Fruit fly (Drosophila melanogaster): ENCODE data around the gene CG14325.
A peak's percentile ranks its signal among the peaks of the same experiment; 100 is the strongest.

The CG14325 gene

dm6 chr3R:17617121-17617975, 9.6 kb upstream of the CG14325 start (continued):
- peak; percentile 96 for TF ChIP-seq Dip2 (GFP tag; IDR thresholded peaks at IDR 0.05)
- peak; percentile 3 for TF ChIP-seq gcm (GFP tag; optimal IDR thresholded peaks at IDR 0.05)
- TF ChIP-seq CG9932 (GFP tag; IDR thresholded peaks at IDR 0.05), result peak; percentile 53
- TF ChIP-seq Rfx (GFP tag; IDR thresholded peaks at IDR 0.05), result peak; percentile 65
- TF ChIP-seq CG12155 (GFP tag; optimal IDR thresholded peaks at IDR 0.05), result no peak
- TF ChIP-seq sens (GFP tag), result peak; percentile 81
- TF ChIP-seq unc-4 (GFP tag; IDR thresholded peaks at IDR 0.05; ENCODE audit: partially characterized antibody), result peak; percentile 47; the same call in 1 of the 2 replicates
- TF ChIP-seq Hsf (GFP tag; optimal IDR thresholded peaks at IDR 0.05), result peak; percentile 20
- peak; percentile 39 for TF ChIP-seq CG30403 (GFP tag; optimal IDR thresholded peaks at IDR 0.05)
- peak; percentile 15 for TF ChIP-seq ato (GFP tag; IDR thresholded peaks at IDR 0.05; ENCODE audit: partially characterized antibody)
- TF ChIP-seq dpn (GFP tag; optimal IDR thresholded peaks at IDR 0.05), result peak; percentile 23 to 27
- no peak for TF ChIP-seq sisA (GFP tag; IDR thresholded peaks at IDR 0.05)
- peak; percentile 9 for TF ChIP-seq ATbp (GFP tag; optimal IDR thresholded peaks at IDR 0.05)
- TF ChIP-seq CG5953 (GFP tag; IDR thresholded peaks at IDR 0.05), result no peak
- peak; percentile 15 for TF ChIP-seq CG18262 (tag; optimal IDR thresholded peaks at IDR 0.05)
- peak in 1 of 3 experiments; percentile 71 for TF ChIP-seq Stat92E (GFP tag; optimal IDR thresholded peaks at IDR 0.05)
- peak; percentile 44 for TF ChIP-seq CG31365 (tag; optimal IDR thresholded peaks at IDR 0.05)
- peak; percentile 85 for TF ChIP-seq pita (GFP tag; optimal IDR thresholded peaks at IDR 0.05)
- TF ChIP-seq Dbx (GFP tag; IDR thresholded peaks at IDR 0.05), result peak; percentile 68
- TF ChIP-seq sob (GFP tag; IDR thresholded peaks at IDR 0.05), result 0 out of 2 replicates have a peak, but pooled peaks have one; percentile 14
- peak; percentile 7 for TF ChIP-seq disco-r (GFP tag; optimal IDR thresholded peaks at IDR 0.05)
- no peak for TF ChIP-seq pan (optimal IDR thresholded peaks at IDR 0.05)
- peak in 1 of 2 experiments; percentile 11 for TF ChIP-seq pan (GFP tag; optimal IDR thresholded peaks at IDR 0.05 in 1 of 2, IDR thresholded peaks at IDR 0.05 in 1 of 2)
- no peak for TF ChIP-seq ems (GFP tag; optimal IDR thresholded peaks at IDR 0.05)
- peak; percentile 49; the same call in 1 of the 2 replicates for TF ChIP-seq NFAT (GFP tag; IDR thresholded peaks at IDR 0.05)
- TF ChIP-seq Gsc (GFP tag; IDR thresholded peaks at IDR 0.05), result no peak
- TF ChIP-seq sd (tag; optimal IDR thresholded peaks at IDR 0.05), result no peak
- TF ChIP-seq CG11085 (GFP tag; IDR thresholded peaks at IDR 0.05), result 0 out of 2 replicates have a peak, but pooled peaks have one; percentile 32
- TF ChIP-seq slou (GFP tag; optimal IDR thresholded peaks at IDR 0.05), result no peak
- no peak for TF ChIP-seq CG9817 (tag; optimal IDR thresholded peaks at IDR 0.05)
- peak; percentile 40 for TF ChIP-seq lilli (GFP tag; optimal IDR thresholded peaks at IDR 0.05)
- peak; percentile 26 for TF ChIP-seq Lhr (GFP tag; optimal IDR thresholded peaks at IDR 0.05)
- peak; percentile 48 for TF ChIP-seq CG7963 (GFP tag; IDR thresholded peaks at IDR 0.05; ENCODE audit: partially characterized antibody)
- TF ChIP-seq Pdp1 (GFP tag; optimal IDR thresholded peaks at IDR 0.05), result peak; percentile 25 to 27
- TF ChIP-seq kay (GFP tag; optimal IDR thresholded peaks at IDR 0.05), result peak; percentile 28
- peak; percentile 11; the same call in 1 of the 2 replicates for TF ChIP-seq seq (GFP tag; IDR thresholded peaks at IDR 0.05)
- TF ChIP-seq Asciz (GFP tag; optimal IDR thresholded peaks at IDR 0.05), result no peak
- TF ChIP-seq pros (GFP tag; optimal IDR thresholded peaks at IDR 0.05), result peak; percentile 82
- peak; percentile 20; the same call in 1 of the 3 replicates for TF ChIP-seq knrl (GFP tag; IDR thresholded peaks at IDR 0.05; ENCODE audit: partially characterized antibody)
- no peak for TF ChIP-seq Sry-β (GFP tag; optimal IDR thresholded peaks at IDR 0.05)
- TF ChIP-seq CG2712 (tag; optimal IDR thresholded peaks at IDR 0.05), result peak; percentile 12
- TF ChIP-seq Doc3 (GFP tag; IDR thresholded peaks at IDR 0.05; ENCODE audit: partially characterized antibody), result 0 out of 3 replicates have a peak, but pooled peaks have one; percentile 21
- TF ChIP-seq CG8089 (GFP tag; optimal IDR thresholded peaks at IDR 0.05), result peak; percentile 9
- peak; percentile 82 for TF ChIP-seq CG2199 (GFP tag; IDR thresholded peaks at IDR 0.05)
- peak; percentile 20 for TF ChIP-seq CG15696 (tag; optimal IDR thresholded peaks at IDR 0.05)
- no peak for TF ChIP-seq CG8281 (tag; optimal IDR thresholded peaks at IDR 0.05)
- TF ChIP-seq CG8290 (GFP tag; optimal IDR thresholded peaks at IDR 0.05), result peak; percentile 35
- peak in 1 of 2 experiments; percentile 52 for TF ChIP-seq CG8290 (tag; optimal IDR thresholded peaks at IDR 0.05)
